Worm (Caenorhabditis elegans) whole organism, L2 larva: ENCODE data around the gene C16D9.9.

Experiments used
- C34F6.9 ChIP-seq: fragments of 150-350 bp; optimal IDR thresholded peaks from 2 replicates; lab custom pipeline; 2014; ENCODE audit warnings: missing biosample characterization, missing genetic modification characterization
- F13H6.1 ChIP-seq: sonication (generic microtip); optimal IDR thresholded peaks from 2 replicates; lab custom pipeline; 2016; ENCODE audit warnings: missing genetic modification characterization, missing compliant biosample characterization
- ZK546.5 ChIP-seq: sonication (generic microtip); optimal IDR thresholded peaks from 2 replicates; lab custom pipeline; 2017; ENCODE audit warnings: missing biosample characterization, missing genetic modification characterization
- alr-1 ChIP-seq: fragments of 150-350 bp; optimal IDR thresholded peaks from 2 replicates; lab custom pipeline; 2014; ENCODE audit warnings: missing biosample characterization, missing genetic modification characterization
- aly-2 ChIP-seq: fragments of 150-350 bp; optimal IDR thresholded peaks from 2 replicates; lab custom pipeline; 2014; ENCODE audit warnings: missing biosample characterization, missing genetic modification characterization
- ama-1 ChIP-seq: fragments of 150-350 bp; optimal IDR thresholded peaks from 2 replicates; lab custom pipeline; 2018; ENCODE audit warnings: inconsistent platforms
- blmp-1 ChIP-seq: sonication (generic microtip); optimal IDR thresholded peaks from 2 replicates; lab custom pipeline; 2017; ENCODE audit warnings: missing genetic modification characterization, mild to moderate bottlenecking, missing compliant biosample characterization, antibody characterized with exemption, moderate library complexity; ENCODE audit not compliant: insufficient read depth
- ceh-82 ChIP-seq: fragments of 150-350 bp; optimal IDR thresholded peaks from 2 replicates; lab custom pipeline; 2014; ENCODE audit warnings: missing biosample characterization, missing genetic modification characterization
- crh-2 ChIP-seq: sonication (generic microtip); optimal IDR thresholded peaks from 2 replicates; lab custom pipeline; 2017; ENCODE audit warnings: missing biosample characterization, missing genetic modification characterization
- dmd-4 ChIP-seq: sonication (generic microtip); optimal IDR thresholded peaks from 2 replicates; lab custom pipeline; 2017; ENCODE audit warnings: missing biosample characterization, missing genetic modification characterization
- egl-27 ChIP-seq: sonication (generic microtip); optimal IDR thresholded peaks from 3 replicates; lab custom pipeline; 2017; ENCODE audit warnings: missing biosample characterization, missing genetic modification reagents, missing genetic modification characterization
- elt-1 ChIP-seq: fragments of 150-350 bp; optimal IDR thresholded peaks from 2 replicates; lab custom pipeline; 2014; ENCODE audit warnings: missing biosample characterization, missing genetic modification characterization
- elt-3 ChIP-seq: sonication (generic microtip); optimal IDR thresholded peaks from 2 replicates; lab custom pipeline; 2017; ENCODE audit warnings: missing biosample characterization, missing genetic modification characterization
- fos-1 ChIP-seq: fragments of 150-350 bp; optimal IDR thresholded peaks from 2 replicates; lab custom pipeline; 2014; ENCODE audit warnings: missing biosample characterization, missing genetic modification characterization
- gmeb-1 ChIP-seq: fragments of 150-350 bp; optimal IDR thresholded peaks from 2 replicates; lab custom pipeline; 2014; ENCODE audit warnings: missing biosample characterization, missing genetic modification characterization
- lin-11 ChIP-seq: fragments of 150-350 bp; sonication (generic microtip); optimal IDR thresholded peaks from 2 replicates; lab custom pipeline; 2014; ENCODE audit warnings: missing biosample characterization, missing genetic modification characterization, inconsistent platforms, mixed read lengths
- lin-13 ChIP-seq: fragments of 150-350 bp; optimal IDR thresholded peaks from 2 replicates; lab custom pipeline; 2014; ENCODE audit warnings: missing biosample characterization, missing genetic modification reagents, missing genetic modification characterization
- lsy-2 ChIP-seq, 2 experiments: fragments of 150-350 bp in 1 of 2; sonication (generic microtip) in 1 of 2; optimal IDR thresholded peaks; 2 replicates each; lab custom pipeline; 2014 to 2017; ENCODE audit warnings: missing biosample characterization in 2 of 2, missing genetic modification characterization in 2 of 2
- mab-5 ChIP-seq: fragments of 150-350 bp; optimal IDR thresholded peaks from 2 replicates; lab custom pipeline; 2014; ENCODE audit warnings: missing biosample characterization, missing genetic modification characterization
- mbf-1 ChIP-seq: sonication (generic microtip); optimal IDR thresholded peaks from 2 replicates; lab custom pipeline; 2017; ENCODE audit warnings: missing biosample characterization, missing genetic modification characterization
- mdl-1 ChIP-seq, 2 experiments: fragments of 150-350 bp in 1 of 2; sonication (generic microtip) in 1 of 2; optimal IDR thresholded peaks; 2 replicates each; lab custom pipeline; 2017; ENCODE audit warnings: missing biosample characterization in 2 of 2, missing genetic modification characterization in 2 of 2
- nhr-10 ChIP-seq: sonication (generic microtip); optimal IDR thresholded peaks from 2 replicates; lab custom pipeline; 2017; ENCODE audit warnings: missing biosample characterization, missing genetic modification characterization
- nhr-12 ChIP-seq: fragments of 150-350 bp; optimal IDR thresholded peaks from 2 replicates; lab custom pipeline; 2014; ENCODE audit warnings: missing biosample characterization, missing genetic modification characterization
- nhr-129 ChIP-seq: fragments of 150-350 bp; optimal IDR thresholded peaks from 2 replicates; lab custom pipeline; 2014; ENCODE audit warnings: missing biosample characterization, missing genetic modification characterization
- nhr-21 ChIP-seq: fragments of 150-350 bp; optimal IDR thresholded peaks from 2 replicates; lab custom pipeline; 2014; ENCODE audit warnings: missing biosample characterization, missing genetic modification characterization
- nhr-23 ChIP-seq: fragments of 150-350 bp; optimal IDR thresholded peaks from 2 replicates; lab custom pipeline; 2014; ENCODE audit warnings: missing biosample characterization, missing genetic modification reagents, missing genetic modification characterization
- nhr-25 ChIP-seq: fragments of 150-350 bp; sonication (generic microtip); optimal IDR thresholded peaks from 3 replicates; lab custom pipeline; 2014; ENCODE audit warnings: missing biosample characterization, missing genetic modification characterization
- nhr-6 ChIP-seq: fragments of 150-350 bp; optimal IDR thresholded peaks from 2 replicates; lab custom pipeline; 2014; ENCODE audit warnings: missing biosample characterization, missing genetic modification characterization
- nhr-77 ChIP-seq: fragments of 150-350 bp; optimal IDR thresholded peaks from 2 replicates; lab custom pipeline; 2014; ENCODE audit warnings: missing biosample characterization, missing genetic modification characterization
- peb-1 ChIP-seq: fragments of 150-350 bp; optimal IDR thresholded peaks from 2 replicates; lab custom pipeline; 2014; ENCODE audit warnings: missing biosample characterization, missing genetic modification characterization
- sem-4 ChIP-seq: fragments of 150-350 bp; optimal IDR thresholded peaks from 2 replicates; lab custom pipeline; 2014; ENCODE audit warnings: missing biosample characterization, missing genetic modification reagents, missing genetic modification characterization
- skn-1 ChIP-seq: sonication (generic microtip); optimal IDR thresholded peaks from 2 replicates; lab custom pipeline; 2017; ENCODE audit warnings: missing biosample characterization, missing genetic modification characterization
- sma-3 ChIP-seq: sonication (generic microtip); optimal IDR thresholded peaks from 2 replicates; lab custom pipeline; 2016; ENCODE audit warnings: missing genetic modification reagents, missing genetic modification characterization, missing compliant biosample characterization
- sma-9 ChIP-seq, 2 experiments: fragments of 150-350 bp in 1 of 2; sonication (generic microtip) in 1 of 2; optimal IDR thresholded peaks; 2 replicates each; lab custom pipeline; 2014 to 2016; ENCODE audit warnings: missing genetic modification characterization in 2 of 2, mild to moderate bottlenecking in 1 of 2, missing biosample characterization in 1 of 2, missing compliant biosample characterization in 1 of 2, missing genetic modification reagents in 1 of 2, moderate library complexity in 1 of 2
- unc-39 ChIP-seq: fragments of 150-350 bp; optimal IDR thresholded peaks from 2 replicates; lab custom pipeline; 2014; ENCODE audit warnings: missing biosample characterization, missing genetic modification characterization
- unc-55 ChIP-seq: fragments of 150-350 bp; sonication (generic microtip); optimal IDR thresholded peaks from 3 replicates; lab custom pipeline; 2014; ENCODE audit warnings: missing biosample characterization, missing genetic modification reagents, missing genetic modification characterization
- unc-62 ChIP-seq: fragments of 150-350 bp; optimal IDR thresholded peaks from 2 replicates; lab custom pipeline; 2014; ENCODE audit warnings: missing biosample characterization, missing genetic modification reagents, missing genetic modification characterization
- zag-1 ChIP-seq: fragments of 150-350 bp; optimal IDR thresholded peaks from 2 replicates; lab custom pipeline; 2014; ENCODE audit warnings: missing biosample characterization, missing genetic modification characterization
- ztf-1 ChIP-seq: fragments of 200-800 bp; sonication (Bioruptor generic); conservative IDR thresholded peaks from 2 replicates; pipeline ENCODE4 v1.3.6; 2022; ENCODE audit warnings: missing genetic modification characterization, missing compliant biosample characterization
- ztf-11 ChIP-seq: sonication (generic microtip); optimal IDR thresholded peaks from 2 replicates; lab custom pipeline; 2017; ENCODE audit warnings: missing biosample characterization, missing genetic modification characterization
- ztf-4 ChIP-seq: fragments of 150-350 bp; optimal IDR thresholded peaks from 2 replicates; lab custom pipeline; 2014; ENCODE audit warnings: missing biosample characterization, missing genetic modification characterization

C16D9.9 gene

DNA sequence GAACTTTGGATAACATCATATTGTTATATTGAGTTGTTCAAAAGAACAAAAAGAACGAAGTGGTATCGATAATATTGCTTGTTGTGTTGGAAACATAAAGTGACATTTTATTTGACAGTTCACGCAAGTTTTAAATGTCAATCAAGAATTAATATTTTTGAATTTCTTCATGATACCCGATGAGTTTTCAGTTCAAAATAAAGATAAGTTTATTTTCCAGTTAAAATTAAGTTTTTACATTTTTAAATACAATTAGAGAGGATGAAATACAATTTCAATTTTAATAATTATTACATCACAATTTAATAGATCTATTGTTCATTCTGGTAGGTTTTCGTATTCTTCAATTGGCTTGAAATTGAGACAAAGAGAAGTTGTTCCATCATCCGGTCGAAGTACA is 33.5 kb downstream of the C16D9.9 start, which contains the start of gene W02D7.4:
W02D7.4 (minus strand) TSS at position 101 of the 400 bp plus-strand sequence.
- TF ChIP-seq aly-2 (tag; lab: Kevin White, UChicago) (no peak), lin-11 (tag; lab: Kevin White, UChicago) (no peak), skn-1 (no peak), nhr-10 (no peak), egl-27 (tag; lab: Kevin White, UChicago) (no peak), nhr-23 (tag; lab: Kevin White, UChicago) (no peak), mab-5 (no peak), unc-55 (GFP tag; lab: Kevin White, UChicago) (no peak), fos-1 (no peak), ama-1 (lab: Kevin White, UChicago) (no peak), ztf-4 (tag; lab: Kevin White, UChicago) (no peak), ceh-82 (no peak), sem-4 (tag; lab: Kevin White, UChicago) (no peak), nhr-21 (tag; lab: Kevin White, UChicago) (no peak), ztf-11 (tag; lab: Kevin White, UChicago) (no peak), mbf-1 (tag; lab: Kevin White, UChicago) (no peak), crh-2 (tag; lab: Kevin White, UChicago) (no peak), unc-62 (GFP tag; lab: Kevin White, UChicago) (no peak), unc-39 (tag; lab: Kevin White, UChicago) (no peak)
- TF ChIP-seq, all 48 proteins: peak for 0

DNA sequence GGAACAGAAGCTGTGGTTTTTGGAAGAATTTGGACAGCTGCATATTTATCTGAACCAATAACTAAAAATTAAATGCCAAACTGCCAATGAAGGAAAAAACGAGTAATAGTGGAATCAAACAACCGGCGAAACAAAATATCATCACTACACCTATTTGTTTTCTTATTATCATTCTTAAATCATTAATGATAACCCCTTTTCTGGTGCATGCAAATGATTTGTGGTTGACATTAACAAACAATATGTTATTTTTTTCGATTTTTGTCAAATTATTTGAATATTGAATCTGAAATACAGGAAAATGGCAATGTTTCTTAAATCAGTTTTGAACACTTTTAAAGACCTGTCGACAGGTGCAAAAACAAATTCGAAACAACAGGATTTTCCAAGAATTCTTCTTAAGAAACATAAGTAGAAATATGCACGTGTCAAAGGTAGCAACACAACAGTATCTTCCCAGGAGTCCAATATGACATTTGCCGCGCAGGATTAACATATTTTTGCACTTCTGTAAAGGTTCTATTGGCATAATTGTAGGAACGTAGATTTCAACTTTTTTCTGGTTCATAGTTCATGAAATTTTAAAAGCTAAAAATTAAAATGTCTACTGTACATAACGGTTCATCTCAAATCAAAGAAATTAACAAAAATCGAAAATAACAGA is 35.3 kb downstream of the C16D9.9 start, which contains the start of gene W02D7.5:
W02D7.5 (minus strand) TSS at position 51 of the 664 bp plus-strand sequence.
- TF ChIP-seq lsy-2 (tag; optimal IDR thresholded peaks at IDR 0.05; lab: Kevin White, UChicago) = no peak
- no peak for TF ChIP-seq mdl-1 (tag; optimal IDR thresholded peaks at IDR 0.05; lab: Kevin White, UChicago)
- no peak for TF ChIP-seq mab-5
- no peak for TF ChIP-seq ztf-4 (tag; lab: Kevin White, UChicago)
- TF ChIP-seq nhr-23 (tag; lab: Kevin White, UChicago) = no peak
- TF ChIP-seq unc-39 (tag; lab: Kevin White, UChicago) = no peak
- no peak for TF ChIP-seq sma-3 (GFP tag; lab: Kevin White, UChicago)
- no peak for TF ChIP-seq elt-1
- TF ChIP-seq sma-9 (GFP tag; optimal IDR thresholded peaks at IDR 0.05; lab: Kevin White, UChicago) = no peak
- TF ChIP-seq sma-9 (tag; optimal IDR thresholded peaks at IDR 0.05; lab: Kevin White, UChicago) = no peak

DNA sequence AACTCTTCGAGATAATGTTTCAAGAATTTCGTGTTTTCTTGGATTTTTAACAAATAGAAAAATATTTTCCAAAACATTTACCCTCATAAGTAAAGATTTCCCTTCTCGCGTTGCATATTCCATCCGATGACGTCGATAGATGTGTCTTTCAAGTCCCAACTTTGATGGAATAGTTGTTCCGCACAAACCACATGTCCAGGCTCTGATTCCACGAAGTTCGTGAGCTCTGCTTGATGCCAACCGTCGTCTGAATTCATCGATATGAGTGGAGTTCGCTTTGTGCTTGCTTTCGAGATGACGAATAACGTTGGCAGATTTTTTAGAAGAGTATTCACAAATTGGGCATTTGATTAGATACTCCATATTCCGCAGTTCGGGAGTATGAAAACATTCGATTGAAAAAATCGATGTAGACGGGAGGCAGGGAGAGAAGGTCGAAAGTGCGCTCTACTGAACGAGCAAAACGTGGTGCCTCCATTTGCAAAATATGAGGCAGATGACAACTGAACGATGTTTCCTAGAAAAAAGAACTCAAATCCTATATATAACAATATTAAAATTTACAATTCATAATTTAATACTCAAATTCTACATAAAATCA is 37.0 kb downstream of the C16D9.9 start, which contains the start of gene W02D7.6:
W02D7.6 (minus strand) TSS at position 573 of the 601 bp plus-strand sequence.
- no peak for TF ChIP-seq gmeb-1
- TF ChIP-seq ama-1 (lab: Kevin White, UChicago) = no peak
- TF ChIP-seq nhr-23 (tag; lab: Kevin White, UChicago) = no peak
- peak; percentile 23 for TF ChIP-seq sma-9 (GFP tag; optimal IDR thresholded peaks at IDR 0.05; lab: Kevin White, UChicago)
- no peak for TF ChIP-seq sma-9 (tag; optimal IDR thresholded peaks at IDR 0.05; lab: Kevin White, UChicago)
- TF ChIP-seq mbf-1 (tag; lab: Kevin White, UChicago) = no peak
- TF ChIP-seq C34F6.9 (tag; lab: Kevin White, UChicago) = peak; percentile 46
- TF ChIP-seq mdl-1 (tag; optimal IDR thresholded peaks at IDR 0.05; lab: Kevin White, UChicago) = no peak
- peak; percentile 62 for TF ChIP-seq crh-2 (tag; lab: Kevin White, UChicago)
- TF ChIP-seq unc-39 (tag; lab: Kevin White, UChicago) = no peak
- no peak for TF ChIP-seq nhr-21 (tag; lab: Kevin White, UChicago)
- no peak for TF ChIP-seq elt-3 (tag; lab: Kevin White, UChicago)
- no peak for TF ChIP-seq unc-62 (GFP tag; lab: Kevin White, UChicago)
- no peak for TF ChIP-seq skn-1
- TF ChIP-seq zag-1 (tag; lab: Kevin White, UChicago) = no peak
- TF ChIP-seq sem-4 (tag; lab: Kevin White, UChicago) = peak; percentile 13
- peak in 1 of 2 experiments; percentile 19 for TF ChIP-seq lsy-2 (tag; optimal IDR thresholded peaks at IDR 0.05; lab: Kevin White, UChicago)
- peak; percentile 48 for TF ChIP-seq nhr-129
- TF ChIP-seq mab-5 = no peak
- TF ChIP-seq ztf-1 = no peak
- no peak for TF ChIP-seq dmd-4 (tag; lab: Kevin White, UChicago)

DNA sequence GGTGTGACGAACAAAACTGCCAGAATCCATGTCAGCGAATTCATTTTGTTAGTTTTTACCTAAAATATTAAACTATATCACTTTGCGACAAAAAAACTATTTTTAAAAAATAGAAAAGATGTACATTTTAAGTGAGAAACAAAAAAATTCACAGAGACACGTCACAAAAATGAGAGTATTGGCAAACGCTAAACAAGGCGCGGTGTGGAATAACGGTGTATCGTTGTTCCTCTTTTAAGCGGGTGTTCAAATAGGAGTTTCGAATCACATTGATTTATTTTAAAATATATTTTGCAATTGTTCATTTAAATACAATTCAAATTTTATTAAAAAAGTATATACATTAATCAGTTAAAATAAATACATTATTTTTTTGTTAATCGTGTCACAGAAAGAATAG is 38.5 kb downstream of the C16D9.9 start, which contains the start of gene sel-9:
sel-9 (minus strand) TSS at position 59 of the 400 bp plus-strand sequence.
- TF ChIP-seq egl-27 (tag; lab: Kevin White, UChicago) (no peak), ztf-11 (tag; lab: Kevin White, UChicago) (no peak), C34F6.9 (tag; lab: Kevin White, UChicago) (peak; percentile 57), nhr-6 (no peak), fos-1 (peak; percentile 17), gmeb-1 (peak; percentile 90), nhr-25 (tag; lab: Kevin White, UChicago) (no peak), nhr-12 (tag; lab: Kevin White, UChicago) (no peak), nhr-21 (tag; lab: Kevin White, UChicago) (no peak), elt-1 (no peak), F13H6.1 (peak; percentile 10), unc-55 (GFP tag; lab: Kevin White, UChicago) (peak; percentile 79), nhr-77 (tag; lab: Kevin White, UChicago) (no peak), alr-1 (tag; lab: Kevin White, UChicago) (no peak), nhr-129 (peak; percentile 45), mab-5 (no peak), crh-2 (tag; lab: Kevin White, UChicago) (peak; percentile 85), blmp-1 (tag; lab: Kevin White, UChicago) (peak; percentile 6), lin-13 (peak; percentile 19), ceh-82 (no peak), ztf-4 (tag; lab: Kevin White, UChicago) (no peak), ZK546.5 (tag; lab: Kevin White, UChicago) (no peak), peb-1 (tag; lab: Kevin White, UChicago) (no peak), ama-1 (lab: Kevin White, UChicago) (peak; percentile 3), mdl-1 (tag; optimal IDR thresholded peaks at IDR 0.05; lab: Kevin White, UChicago) (no peak)
